Fruit fly (Drosophila melanogaster) whole organism, prepupa: ENCODE data around the gene CG11670.

Experiments used
- CG34406 ChIP-seq: fragments of 200-800 bp; sonication (Bioruptor generic); optimal IDR thresholded peaks from 3 replicates; lab custom pipeline; 2016; ENCODE audit warnings: missing biosample characterization, missing genetic modification characterization
- CG6163 ChIP-seq: fragments of 200-800 bp; sonication (Bioruptor generic); IDR thresholded peaks from 3 replicates; pipeline ENCODE4 v1.3.6; 2022; ENCODE audit warnings: missing biosample characterization, missing genetic modification characterization

DNA sequence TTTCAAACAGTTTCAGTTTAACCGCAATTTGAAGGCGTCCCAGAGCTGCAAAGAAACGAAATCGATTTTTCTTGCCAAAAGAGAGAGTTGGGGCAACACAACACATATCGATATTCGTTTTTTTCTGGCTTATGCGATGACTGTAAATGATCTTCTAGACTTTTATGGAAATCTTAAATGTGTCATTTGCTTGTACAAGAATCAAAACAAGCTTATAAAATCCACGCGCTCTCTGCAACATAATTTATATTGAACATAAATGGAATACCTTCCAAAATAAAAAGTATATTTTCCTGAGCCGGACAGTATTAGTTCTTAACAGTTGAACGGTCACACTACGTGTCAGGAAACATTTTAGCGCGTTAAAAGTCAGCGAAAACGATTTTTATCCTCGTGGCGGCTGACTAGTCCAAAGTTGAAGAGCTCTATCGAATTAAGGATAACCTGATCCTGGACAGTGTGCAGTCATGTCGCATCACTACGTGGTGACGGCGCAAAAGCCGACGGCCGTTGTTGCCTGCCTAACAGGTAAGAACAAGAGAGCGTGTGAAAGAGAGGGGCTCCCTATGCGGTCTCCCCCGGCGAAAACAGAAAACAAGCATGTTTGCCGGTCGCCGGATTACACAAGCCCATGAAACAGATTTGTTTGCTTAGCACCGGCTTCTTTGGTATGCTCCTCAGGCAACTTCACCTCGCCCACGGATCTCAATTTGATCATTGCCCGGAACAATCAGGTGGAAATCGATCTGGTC, 10.3 kb downstream of the CG11670 start, which contains the start of gene pic:
- TF ChIP-seq CG6163 (GFP tag; lab: Robert Waterston, UW) = no peak
- no peak for TF ChIP-seq CG34406 (GFP tag; lab: Kevin White, UChicago)
